Fruit fly (Drosophila melanogaster): ENCODE measurements around the gene Spn38F.

DNA sequence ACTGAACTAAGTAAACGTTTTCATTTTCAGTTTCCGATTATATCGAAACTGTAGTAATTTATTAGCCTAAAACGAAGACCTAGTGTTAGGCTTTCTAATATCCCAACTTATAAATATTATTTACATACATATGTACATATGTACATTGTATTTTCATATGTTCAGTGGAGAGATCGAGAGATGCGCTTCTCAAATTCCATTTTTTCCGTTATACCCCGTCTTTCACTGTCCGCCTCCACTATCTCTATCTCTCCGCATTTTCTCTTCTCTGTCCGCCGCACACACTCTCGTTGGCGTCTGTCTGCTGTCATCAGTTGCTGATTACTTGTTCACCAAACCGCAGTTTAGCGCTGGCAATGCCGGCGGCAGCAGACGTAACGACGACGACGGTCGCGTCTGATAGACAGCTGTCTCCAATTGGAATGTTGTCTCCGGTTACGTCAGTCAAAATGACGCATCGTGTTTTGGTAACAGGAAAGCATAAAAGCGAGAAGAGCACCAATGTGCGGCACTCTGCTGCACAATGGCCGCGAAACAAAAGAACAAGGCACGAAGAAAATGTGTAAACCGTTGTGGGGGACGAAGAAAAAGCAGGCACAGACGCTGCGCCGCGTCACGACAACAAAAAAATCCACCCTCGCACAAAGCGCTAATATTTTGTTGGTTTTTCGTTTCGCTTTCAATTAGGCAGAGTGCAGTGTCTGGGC is 15.1 kb downstream of the Spn38F start, which contains the start of gene CG9331:
- TF ChIP-seq CG33017 (tag; optimal IDR thresholded peaks at IDR 0.05) (no peak), toe (GFP tag; optimal IDR thresholded peaks at IDR 0.05) (no peak), Mnt (GFP tag; optimal IDR thresholded peaks at IDR 0.05) (peak; percentile 47)
